Fruit fly (Drosophila melanogaster) Kc167 (cell line): Measurements from ENCODE around the gene Prp3.

Source experiments
- Myc ChIP-seq: fragments of >200 bp; optimal IDR thresholded peaks from 2 replicates; lab custom pipeline; 2017; ENCODE audit warnings: missing external identifiers
- h ChIP-seq: fragments of >200 bp; optimal IDR thresholded peaks from 3 replicates; lab custom pipeline; 2018; ENCODE audit warnings: missing external identifiers
- psq ChIP-seq: fragments of >200 bp; optimal IDR thresholded peaks from 2 replicates; lab custom pipeline; 2017; ENCODE audit warnings: missing external identifiers
- ttk ChIP-seq: sonication (Bioruptor generic); optimal IDR thresholded peaks from 2 replicates; lab custom pipeline; 2017; ENCODE audit warnings: missing external identifiers

DNA sequence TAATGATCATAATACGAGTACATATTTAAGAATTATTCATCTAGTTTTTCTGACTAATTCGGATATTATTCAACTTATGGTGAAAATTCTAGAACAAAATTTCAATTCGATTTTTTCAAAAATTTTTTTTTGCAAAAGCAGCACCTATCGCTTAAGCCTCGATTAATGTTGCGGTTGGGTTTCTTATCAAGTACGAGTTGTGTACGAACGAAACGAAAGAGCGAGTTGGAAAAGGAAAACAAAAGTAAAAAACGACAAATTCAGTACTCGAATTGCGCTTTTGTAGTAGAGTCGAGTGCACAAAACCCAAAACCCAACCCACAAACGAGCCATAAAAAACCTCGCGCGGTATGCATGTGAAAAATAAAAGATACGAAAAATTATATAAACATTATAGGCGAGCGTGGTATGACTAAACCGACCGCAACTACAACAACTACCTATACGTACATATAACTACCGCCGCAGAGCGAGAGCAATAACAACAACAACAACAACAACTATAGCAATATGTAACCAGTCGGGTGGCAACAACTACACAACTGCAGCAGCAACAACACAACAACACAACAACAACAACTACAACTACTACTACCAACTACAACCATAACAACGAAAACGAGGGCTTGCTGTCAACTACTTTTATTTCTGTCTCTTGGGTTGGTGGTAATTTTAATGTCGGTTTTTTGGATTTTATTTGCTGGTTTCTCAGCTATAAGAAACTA lies 5.5 kb upstream of the Prp3 start:
- TF ChIP-seq h (lab: Kevin White, UChicago): no peak
- no peak for TF ChIP-seq psq (lab: Kevin White, UChicago)
- TF ChIP-seq Myc (lab: Kevin White, UChicago): no peak
- TF ChIP-seq ttk (lab: Kevin White, UChicago): no peak
